Worm (Caenorhabditis elegans) whole organism, L4 larva: ENCODE results near the gene twk-10.

Source experiments
- D1046.2 ChIP-seq: fragments of 200-800 bp; sonication (Bioruptor generic); IDR thresholded peaks from 2 replicates; pipeline ENCODE4 v1.3.6; 2022; ENCODE audit warnings: missing genetic modification characterization, missing compliant biosample characterization
- F26F4.8 ChIP-seq: fragments of 200-800 bp; sonication (Bioruptor generic); conservative IDR thresholded peaks from 2 replicates; pipeline ENCODE4 v1.3.6; 2022; ENCODE audit warnings: missing genetic modification characterization, missing compliant biosample characterization
- F44E2.7 ChIP-seq: fragments of 200-800 bp; sonication (Bioruptor generic); IDR thresholded peaks from 2 replicates; pipeline ENCODE4 v2.1.2; 2022; ENCODE audit warnings: missing genetic modification characterization, missing compliant biosample characterization
- T26A8.4 ChIP-seq: fragments of 200-800 bp; sonication (Bioruptor generic); IDR thresholded peaks from 2 replicates; pipeline ENCODE4 v1.3.6; 2022; ENCODE audit warnings: missing genetic modification characterization, missing compliant biosample characterization
- Y105C5A.15 ChIP-seq: fragments of 200-800 bp; sonication (Bioruptor generic); IDR thresholded peaks from 2 replicates; pipeline ENCODE4 v1.3.6; 2022; ENCODE audit warnings: missing genetic modification characterization, missing compliant biosample characterization
- Y5F2A.4 ChIP-seq: fragments of 200-800 bp; sonication (Bioruptor generic); optimal IDR thresholded peaks from 2 replicates; lab custom pipeline; 2018; ENCODE audit warnings: mild to moderate bottlenecking, missing genetic modification characterization, missing compliant biosample characterization
- ZK546.5 ChIP-seq, 2 experiments: sonication (generic microtip); optimal IDR thresholded peaks; 2 replicates each; lab custom pipeline; 2017; ENCODE audit warnings: missing biosample characterization in 2 of 2, missing genetic modification characterization in 2 of 2
- attf-4 ChIP-seq: sonication (generic microtip); optimal IDR thresholded peaks from 3 replicates; lab custom pipeline; 2017; ENCODE audit warnings: missing biosample characterization, missing genetic modification characterization
- ceh-20 ChIP-seq: fragments of 200-800 bp; sonication (Bioruptor generic); IDR thresholded peaks from 2 replicates; pipeline ENCODE4 v1.3.6; 2022; ENCODE audit warnings: missing genetic modification reagents, missing genetic modification characterization, missing compliant biosample characterization
- ceh-82 ChIP-seq: sonication (generic microtip); optimal IDR thresholded peaks from 2 replicates; lab custom pipeline; 2017; ENCODE audit warnings: missing biosample characterization, missing genetic modification characterization
- ces-1 ChIP-seq: fragments of 150-350 bp; sonication (generic microtip); optimal IDR thresholded peaks from 4 replicates; lab custom pipeline; 2014; ENCODE audit warnings: missing biosample characterization, missing genetic modification reagents, missing genetic modification characterization
- cey-2 ChIP-seq: sonication (generic microtip); optimal IDR thresholded peaks from 3 replicates; lab custom pipeline; 2017; ENCODE audit warnings: missing genetic modification characterization, mild to moderate bottlenecking, missing compliant biosample characterization, antibody characterized with exemption, borderline replicate concordance; ENCODE audit not compliant: insufficient read depth
- ctbp-1 ChIP-seq: fragments of 200-800 bp; sonication (Bioruptor generic); IDR thresholded peaks from 2 replicates; pipeline ENCODE4 v1.3.6; 2022; ENCODE audit warnings: missing genetic modification reagents, missing genetic modification characterization, missing compliant biosample characterization
- daf-16 ChIP-seq, 3 experiments: sonication (generic microtip); optimal IDR thresholded peaks; 2 replicates each; lab custom pipeline; 2016 to 2017; ENCODE audit warnings: missing genetic modification characterization in 3 of 3, missing genetic modification reagents in 3 of 3, mild to moderate bottlenecking in 2 of 3, missing compliant biosample characterization in 2 of 3, missing biosample characterization in 1 of 3, moderate library complexity in 1 of 3
- daf-19 ChIP-seq: fragments of 200-800 bp; sonication (Bioruptor generic); conservative IDR thresholded peaks from 2 replicates; pipeline ENCODE4 v1.3.6; 2022; ENCODE audit warnings: missing genetic modification characterization, missing compliant biosample characterization
- daf-8 ChIP-seq: fragments of 200-800 bp; sonication (Bioruptor generic); IDR thresholded peaks from 2 replicates; pipeline ENCODE4 v1.3.6; 2022; ENCODE audit warnings: missing genetic modification characterization, missing compliant biosample characterization
- dmd-8 ChIP-seq: fragments of 200-800 bp; sonication (Bioruptor generic); IDR thresholded peaks from 2 replicates; pipeline ENCODE4 v1.3.6; 2022; ENCODE audit warnings: missing genetic modification characterization, missing compliant biosample characterization
- dmd-9 ChIP-seq: fragments of 200-800 bp; sonication (Bioruptor generic); IDR thresholded peaks from 2 replicates; pipeline ENCODE4 v1.3.6; 2022; ENCODE audit warnings: missing genetic modification reagents, missing genetic modification characterization, missing compliant biosample characterization
- duxl-1 ChIP-seq: sonication (generic microtip); optimal IDR thresholded peaks from 2 replicates; lab custom pipeline; 2016; ENCODE audit warnings: mild to moderate bottlenecking, missing genetic modification characterization, moderate library complexity, missing compliant biosample characterization; ENCODE audit not compliant: poor library complexity
- gei-8 ChIP-seq: fragments of 200-800 bp; sonication (Bioruptor generic); optimal IDR thresholded peaks from 2 replicates; lab custom pipeline; 2018; ENCODE audit warnings: mild to moderate bottlenecking, missing genetic modification characterization, missing compliant biosample characterization
- lim-7 ChIP-seq: fragments of 200-800 bp; sonication (Bioruptor generic); IDR thresholded peaks from 2 replicates; pipeline ENCODE4 v1.3.6; 2022; ENCODE audit warnings: missing genetic modification characterization, missing compliant biosample characterization
- lin-29 ChIP-seq: fragments of 200-800 bp; sonication (Bioruptor generic); IDR thresholded peaks from 2 replicates; pipeline ENCODE4 v1.3.6; 2022; ENCODE audit warnings: missing genetic modification reagents, missing genetic modification characterization, missing compliant biosample characterization
- lin-39 ChIP-seq: fragments of 150-350 bp; optimal IDR thresholded peaks from 2 replicates; lab custom pipeline; 2014; ENCODE audit warnings: missing biosample characterization, missing genetic modification reagents, missing genetic modification characterization
- lir-3 ChIP-seq: sonication (generic microtip); optimal IDR thresholded peaks from 2 replicates; lab custom pipeline; 2016; ENCODE audit warnings: mild to moderate bottlenecking, missing genetic modification characterization, missing compliant biosample characterization
- madf-9 ChIP-seq: fragments of 200-800 bp; sonication (Bioruptor generic); conservative IDR thresholded peaks from 2 replicates; pipeline ENCODE4 v1.3.6; 2022; ENCODE audit warnings: missing genetic modification reagents, missing genetic modification characterization, missing compliant biosample characterization
- mes-2 ChIP-seq: sonication (generic microtip); optimal IDR thresholded peaks from 2 replicates; lab custom pipeline; 2016; ENCODE audit warnings: missing genotype, mild to moderate bottlenecking, missing genetic modification characterization, missing compliant biosample characterization; ENCODE audit not compliant: poor library complexity, severe bottlenecking
- mxl-2 ChIP-seq: fragments of 200-800 bp; sonication (Bioruptor generic); conservative IDR thresholded peaks from 2 replicates; pipeline ENCODE4 v1.3.6; 2022; ENCODE audit warnings: missing genetic modification reagents, missing genetic modification characterization, missing compliant biosample characterization
- nhr-28 ChIP-seq: fragments of 150-350 bp; optimal IDR thresholded peaks from 2 replicates; lab custom pipeline; 2014; ENCODE audit warnings: missing biosample characterization, missing genetic modification characterization
- nhr-41 ChIP-seq: fragments of 200-800 bp; sonication (Bioruptor generic); IDR thresholded peaks from 2 replicates; pipeline ENCODE4 v1.3.6; 2022; ENCODE audit warnings: missing genetic modification reagents, missing genetic modification characterization, missing compliant biosample characterization
- nhr-48 ChIP-seq: sonication (generic microtip); optimal IDR thresholded peaks from 2 replicates; lab custom pipeline; 2016; ENCODE audit warnings: mild to moderate bottlenecking, missing genetic modification characterization, missing compliant biosample characterization
- pha-4 ChIP-seq, 2 experiments: fragments of 150-350 bp in 1 of 2; fragments of 200-800 bp in 1 of 2; sonication (Bioruptor generic) in 1 of 2; IDR thresholded peaks in 1 of 2; optimal IDR thresholded peaks in 1 of 2; 2 replicates each; pipeline versions ENCODE4 v1.3.6 to Lab custom; 2014 to 2022; ENCODE audit warnings: missing genetic modification characterization in 2 of 2, missing genetic modification reagents in 2 of 2, missing biosample characterization in 1 of 2, missing compliant biosample characterization in 1 of 2
- php-3 ChIP-seq: fragments of 200-800 bp; sonication (Bioruptor generic); IDR thresholded peaks from 2 replicates; pipeline ENCODE4 v1.3.6; 2022; ENCODE audit warnings: missing genetic modification reagents, missing genetic modification characterization, missing compliant biosample characterization
- pqm-1 ChIP-seq: sonication (generic microtip); optimal IDR thresholded peaks from 2 replicates; lab custom pipeline; 2017; ENCODE audit warnings: missing biosample characterization, missing genetic modification characterization
- rbr-2 ChIP-seq: sonication (generic microtip); optimal IDR thresholded peaks from 2 replicates; lab custom pipeline; 2016; ENCODE audit warnings: missing genotype, missing genetic modification characterization, missing compliant biosample characterization
- saeg-2 ChIP-seq: fragments of 200-800 bp; sonication (Bioruptor generic); IDR thresholded peaks from 2 replicates; pipeline ENCODE4 v1.3.6; 2022; ENCODE audit warnings: missing genetic modification reagents, missing genetic modification characterization, missing compliant biosample characterization
- set-16 ChIP-seq: fragments of 200-800 bp; sonication (Bioruptor generic); IDR thresholded peaks from 2 replicates; pipeline ENCODE4 v1.3.6; 2022; ENCODE audit warnings: missing genetic modification reagents, missing genetic modification characterization, missing compliant biosample characterization
- snpc-4 ChIP-seq: fragments of 150-350 bp; optimal IDR thresholded peaks from 2 replicates; lab custom pipeline; 2014; ENCODE audit warnings: missing biosample characterization, missing genetic modification characterization
- spr-1 ChIP-seq: sonication (generic microtip); optimal IDR thresholded peaks from 2 replicates; lab custom pipeline; 2016; ENCODE audit warnings: mild to moderate bottlenecking, missing genetic modification characterization, missing compliant biosample characterization
- unc-130 ChIP-seq: sonication (generic microtip); optimal IDR thresholded peaks from 2 replicates; lab custom pipeline; 2016; ENCODE audit warnings: missing genetic modification reagents, missing genetic modification characterization, missing compliant biosample characterization
- unc-39 ChIP-seq: sonication (generic microtip); optimal IDR thresholded peaks from 2 replicates; lab custom pipeline; 2017; ENCODE audit warnings: missing biosample characterization, missing genetic modification characterization
- unc-62 ChIP-seq, 3 experiments: fragments of 150-350 bp in 1 of 3; sonication (generic microtip); optimal IDR thresholded peaks in 2 of 3; peaks in 1 of 3; 1 replicate in 1 of 3; 2 replicates in 2 of 3; lab custom pipeline; 2014 to 2017; ENCODE audit warnings: missing biosample characterization in 3 of 3, missing genetic modification characterization in 3 of 3, missing genetic modification reagents in 3 of 3, missing genotype in 1 of 3
- zfp-2 ChIP-seq: sonication (generic microtip); optimal IDR thresholded peaks from 2 replicates; lab custom pipeline; 2016; ENCODE audit warnings: mild to moderate bottlenecking, missing genetic modification characterization, missing compliant biosample characterization
- zfp-3 ChIP-seq: fragments of 200-800 bp; sonication (Bioruptor generic); conservative IDR thresholded peaks from 2 replicates; pipeline ENCODE4 v1.3.6; 2022; ENCODE audit warnings: missing genetic modification reagents, missing genetic modification characterization, missing compliant biosample characterization
- zip-11 ChIP-seq: fragments of 200-800 bp; sonication (Bioruptor generic); IDR thresholded peaks from 2 replicates; pipeline ENCODE4 v1.3.6; 2022; ENCODE audit warnings: missing genetic modification characterization, missing compliant biosample characterization
- ztf-11 ChIP-seq: fragments of 150-350 bp; optimal IDR thresholded peaks from 2 replicates; lab custom pipeline; 2014; ENCODE audit warnings: missing biosample characterization, missing genetic modification characterization
- ztf-7 ChIP-seq: fragments of 150-350 bp; optimal IDR thresholded peaks from 2 replicates; lab custom pipeline; 2014; ENCODE audit warnings: missing biosample characterization, missing genetic modification characterization

The twk-10 gene

DNA sequence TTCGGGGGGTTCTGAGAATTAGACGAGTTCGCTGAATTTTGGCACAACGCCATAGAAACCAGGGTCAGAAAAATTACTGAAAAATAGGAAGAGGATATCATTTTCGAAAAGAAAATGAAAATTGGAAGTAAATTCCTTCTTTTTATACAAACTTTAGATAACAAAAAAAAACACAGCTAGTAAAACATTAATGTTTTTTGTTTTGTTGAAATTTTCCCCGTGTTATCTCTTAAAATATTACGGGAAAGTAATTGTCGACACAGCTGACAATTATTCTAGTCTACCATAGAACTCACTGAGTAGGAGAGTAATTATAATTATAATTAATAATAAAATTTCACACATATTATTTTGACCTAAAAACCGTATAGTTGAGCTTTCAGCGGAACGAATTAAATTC lies 7.0 kb downstream of the twk-10 start, which contains the start of gene spp-26:
Gene spp-26 (minus strand): TSS at position 101 of the 400 bp plus-strand sequence.
- TF ChIP-seq daf-19 (GFP tag; lab: Robert Waterston, UW) (no peak), lin-39 (tag; lab: Kevin White, UChicago) (no peak), duxl-1 (tag; lab: Kevin White, UChicago) (no peak), nhr-41 (no peak), ces-1 (no peak), unc-39 (tag; lab: Kevin White, UChicago) (no peak), zip-11 (GFP tag; lab: Robert Waterston, UW) (no peak), set-16 (GFP tag; lab: Robert Waterston, UW) (no peak), ztf-11 (tag; lab: Kevin White, UChicago) (no peak), mes-2 (tag; lab: Kevin White, UChicago) (no peak), daf-8 (GFP tag; lab: Robert Waterston, UW) (no peak)

DNA sequence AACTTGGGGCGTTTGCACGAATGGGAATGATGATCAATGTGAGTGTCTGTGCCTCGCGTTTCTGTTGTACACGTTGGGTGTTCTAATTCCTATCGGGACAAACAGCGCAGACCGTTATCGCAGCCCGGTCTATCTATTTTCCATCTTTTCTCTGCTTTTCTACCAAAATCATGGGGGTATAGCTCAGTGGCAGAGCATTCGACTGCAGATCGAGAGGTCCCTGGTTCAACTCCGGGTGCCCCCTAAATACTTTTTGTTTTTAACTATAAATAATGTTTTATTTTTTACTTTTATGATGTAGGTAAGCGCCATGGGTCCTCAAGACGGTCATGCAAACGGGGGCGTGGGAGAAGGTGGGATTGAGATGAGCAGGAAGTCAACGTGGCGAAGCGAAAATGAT lies 7.4 kb downstream of the twk-10 start:
- TF ChIP-seq snpc-4 (tag; lab: Kevin White, UChicago) (no peak), mxl-2 (GFP tag; lab: Robert Waterston, UW) (0 out of 2 replicates have a peak, but pooled peaks have one; percentile 42), nhr-28 (tag; lab: Kevin White, UChicago) (peak; percentile 24), D1046.2 (GFP tag; lab: Robert Waterston, UW) (peak; percentile 52; the same call in 1 of the 2 replicates), dmd-9 (GFP tag; lab: Robert Waterston, UW) (peak; percentile 67; the same call in 1 of the 2 replicates), lin-29 (GFP tag; lab: Robert Waterston, UW) (no peak), Y105C5A.15 (GFP tag; lab: Robert Waterston, UW) (0 out of 2 replicates have a peak, but pooled peaks have one; percentile 68), lim-7 (peak; percentile 96), saeg-2 (GFP tag; lab: Robert Waterston, UW) (peak; percentile 10; the same call in 1 of the 2 replicates), F26F4.8 (GFP tag; lab: Robert Waterston, UW) (peak; percentile 93), spr-1 (tag; lab: Kevin White, UChicago) (peak; percentile 53), cey-2 (no peak), nhr-48 (peak; percentile 29), F44E2.7 (peak; percentile 88; the same call in 1 of the 2 replicates), zfp-3 (0 out of 2 replicates have a peak, but pooled peaks have one; percentile 65), ztf-7 (tag; lab: Kevin White, UChicago) (no peak), madf-9 (peak; percentile 69), pha-4 (GFP tag; IDR thresholded peaks at IDR 0.05; lab: Robert Waterston, UW) (peak; percentile 83; the same call in 1 of the 2 replicates), pha-4 (tag; optimal IDR thresholded peaks at IDR 0.05; lab: Kevin White, UChicago) (no peak), ceh-20 (GFP tag; lab: Robert Waterston, UW) (0 out of 2 replicates have a peak, but pooled peaks have one; percentile 57), pqm-1 (tag; lab: Kevin White, UChicago) (no peak), unc-130 (peak; percentile 3), unc-62 (GFP tag; optimal IDR thresholded peaks at IDR 0.05 in 1 of 2; lab: Kevin White, UChicago) (peak in 1 of 2 experiments; percentile 11), unc-62 (tag; optimal IDR thresholded peaks at IDR 0.05; lab: Kevin White, UChicago) (no peak), rbr-2 (tag; lab: Kevin White, UChicago) (peak; percentile 44), lin-39 (tag; lab: Kevin White, UChicago) (no peak), ZK546.5 (tag; optimal IDR thresholded peaks at IDR 0.05; lab: Kevin White, UChicago) (no peak), attf-4 (tag; lab: Kevin White, UChicago) (no peak), ctbp-1 (GFP tag; lab: Robert Waterston, UW) (no peak; the same call in 1 of the 2 replicates), daf-16 (GFP tag; optimal IDR thresholded peaks at IDR 0.05; lab: Kevin White, UChicago) (peak in 1 of 2 experiments; percentile 76), daf-16 (tag; optimal IDR thresholded peaks at IDR 0.05; lab: Kevin White, UChicago) (peak; percentile 68), zfp-2 (tag; lab: Kevin White, UChicago) (peak; percentile 30), nhr-41 (0 out of 2 replicates have a peak, but pooled peaks have one; percentile 57), T26A8.4 (GFP tag; lab: Robert Waterston, UW) (no peak), dmd-8 (GFP tag; lab: Robert Waterston, UW) (peak; percentile 96), ceh-82 (tag; lab: Kevin White, UChicago) (no peak), Y5F2A.4 (GFP tag; lab: Kevin White, UChicago) (peak; percentile 53), lir-3 (tag; lab: Kevin White, UChicago) (peak; percentile 39), gei-8 (GFP tag; lab: Kevin White, UChicago) (peak; percentile 64), php-3 (GFP tag; lab: Robert Waterston, UW) (peak; percentile 74)
